Worm (Caenorhabditis elegans): ENCODE data around the gene unc-115.

unc-115 gene

DNA sequence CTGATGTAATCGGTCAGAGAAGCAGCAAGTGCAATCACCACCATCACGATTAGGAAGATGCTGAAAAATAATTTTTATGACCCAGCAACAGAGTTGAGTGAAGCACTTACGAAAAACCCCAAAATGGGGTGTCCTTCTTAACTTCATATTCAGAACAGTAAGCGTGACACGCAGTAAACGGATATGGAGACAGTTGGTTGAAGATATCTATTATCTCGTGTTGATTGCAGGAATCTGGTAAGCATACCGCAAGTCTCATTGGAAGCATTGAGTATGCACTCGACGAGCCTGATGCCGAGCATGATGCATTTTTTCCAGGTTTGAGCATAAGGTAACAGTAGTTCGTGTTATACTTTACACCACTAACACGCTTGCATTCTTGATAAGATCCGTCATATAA lies 5.4 kb upstream of the unc-115 start:
- TF ChIP-seq aly-1 (tag; optimal IDR thresholded peaks at IDR 0.05), result no peak
- TF ChIP-seq hmbx-1 (tag; optimal IDR thresholded peaks at IDR 0.05), result no peak
- no peak for TF ChIP-seq ama-1 (optimal IDR thresholded peaks at IDR 0.05)
- no peak for TF ChIP-seq B0310.2 (tag; optimal IDR thresholded peaks at IDR 0.05)
- no peak for TF ChIP-seq ceh-13 (GFP tag; optimal IDR thresholded peaks at IDR 0.05)
- TF ChIP-seq ceh-36 (tag; optimal IDR thresholded peaks at IDR 0.05), result no peak
- no peak for TF ChIP-seq pes-1 (GFP tag; IDR thresholded peaks at IDR 0.05)
- TF ChIP-seq tra-4 (tag; optimal IDR thresholded peaks at IDR 0.05), result no peak
- no peak for TF ChIP-seq scrt-1 (GFP tag; IDR thresholded peaks at IDR 0.05)
- no peak for TF ChIP-seq hnd-1 (tag; optimal IDR thresholded peaks at IDR 0.05)
- TF ChIP-seq hmg-4 (GFP tag; optimal IDR thresholded peaks at IDR 0.05), result no peak

DNA sequence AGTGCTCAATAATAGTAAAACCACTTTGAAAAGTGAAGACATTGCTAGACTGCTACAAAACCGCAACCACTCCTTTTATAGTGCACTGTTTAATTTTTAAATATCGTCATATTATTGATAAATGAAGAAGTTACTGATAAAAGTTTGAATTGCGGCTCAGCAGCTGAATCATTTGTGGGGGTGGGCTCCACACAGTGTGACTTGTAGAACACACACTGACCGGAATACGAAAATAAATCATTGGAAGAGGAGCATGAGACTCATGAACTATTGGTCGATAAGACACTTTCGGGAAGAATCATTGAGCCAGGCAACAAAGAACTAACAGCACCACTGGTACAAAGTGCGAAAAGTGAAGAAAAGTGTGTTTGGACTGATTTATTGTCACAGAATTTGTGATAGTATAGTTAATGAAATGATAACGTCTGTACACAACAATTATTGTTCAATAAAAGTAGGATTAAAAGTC lies 4.7 kb upstream of the unc-115 start, which contains the start of gene oac-14:
Gene oac-14, minus strand, starts transcription at position 51 of the 469 bp plus-strand sequence.
- TF ChIP-seq B0310.2 (tag; optimal IDR thresholded peaks at IDR 0.05) (no peak), pes-1 (GFP tag; IDR thresholded peaks at IDR 0.05) (no peak), hnd-1 (tag; optimal IDR thresholded peaks at IDR 0.05) (no peak), ceh-36 (tag; optimal IDR thresholded peaks at IDR 0.05) (no peak), hmg-4 (GFP tag; optimal IDR thresholded peaks at IDR 0.05) (no peak), hmbx-1 (tag; optimal IDR thresholded peaks at IDR 0.05) (no peak), sea-1 (GFP tag; conservative IDR thresholded peaks at IDR 0.05) (no peak), tra-4 (tag; optimal IDR thresholded peaks at IDR 0.05) (no peak), scrt-1 (GFP tag; IDR thresholded peaks at IDR 0.05) (no peak), aly-1 (tag; optimal IDR thresholded peaks at IDR 0.05) (no peak), flt-1 (GFP tag; IDR thresholded peaks at IDR 0.05) (no peak), ceh-13 (GFP tag; optimal IDR thresholded peaks at IDR 0.05) (no peak), tbx-11 (GFP tag; IDR thresholded peaks at IDR 0.05) (no peak), F13C5.2 (tag; optimal IDR thresholded peaks at IDR 0.05) (no peak), tbx-37 (GFP tag; conservative IDR thresholded peaks at IDR 0.05) (no peak), ets-7 (tag; optimal IDR thresholded peaks at IDR 0.05) (no peak), ama-1 (optimal IDR thresholded peaks at IDR 0.05) (no peak)

ce11 chrX:10145011-10145410 lies 1.7 kb upstream of the unc-115 start:
- TF ChIP-seq sea-1 (GFP tag; conservative IDR thresholded peaks at IDR 0.05) (0 out of 2 replicates have a peak, but pooled peaks have one; percentile 35), aly-1 (tag; optimal IDR thresholded peaks at IDR 0.05) (no peak), tbx-37 (GFP tag; conservative IDR thresholded peaks at IDR 0.05) (peak; percentile 33; the same call in 1 of the 2 replicates), scrt-1 (GFP tag; IDR thresholded peaks at IDR 0.05) (peak; percentile 60; the same call in 1 of the 2 replicates), hmg-4 (GFP tag; optimal IDR thresholded peaks at IDR 0.05) (peak; percentile 60)

DNA sequence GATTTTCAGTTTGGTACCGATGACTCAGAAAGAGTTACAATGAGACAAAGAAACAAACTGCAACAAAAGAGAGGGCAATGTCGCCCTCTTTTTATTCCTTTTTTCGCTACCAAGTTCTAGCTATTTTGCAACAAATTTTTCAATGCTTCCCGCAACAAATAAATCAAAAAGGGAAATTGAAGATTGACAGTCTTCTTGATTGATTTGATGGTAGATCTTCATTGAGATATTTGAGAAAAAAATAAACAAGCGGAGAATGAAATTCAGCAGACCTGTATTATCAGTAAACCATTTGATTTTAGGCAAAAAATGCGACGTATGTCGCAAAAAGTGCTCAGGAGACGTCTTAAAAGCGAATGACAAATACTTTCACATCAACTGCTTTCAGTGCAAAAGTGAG lies 544 bp downstream of the unc-115 start:
- no peak for TF ChIP-seq tbx-37 (GFP tag; conservative IDR thresholded peaks at IDR 0.05)
- no peak for TF ChIP-seq hmbx-1 (tag; optimal IDR thresholded peaks at IDR 0.05)
- no peak for TF ChIP-seq hnd-1 (tag; optimal IDR thresholded peaks at IDR 0.05)
- TF ChIP-seq tbx-11 (GFP tag; IDR thresholded peaks at IDR 0.05), result no peak
- TF ChIP-seq ets-7 (tag; optimal IDR thresholded peaks at IDR 0.05), result no peak
- TF ChIP-seq sea-1 (GFP tag; conservative IDR thresholded peaks at IDR 0.05), result no peak
- no peak for TF ChIP-seq ceh-36 (tag; optimal IDR thresholded peaks at IDR 0.05)
- TF ChIP-seq F13C5.2 (tag; optimal IDR thresholded peaks at IDR 0.05), result no peak
- no peak for TF ChIP-seq B0310.2 (tag; optimal IDR thresholded peaks at IDR 0.05)
- TF ChIP-seq ama-1 (optimal IDR thresholded peaks at IDR 0.05), result no peak
- TF ChIP-seq aly-1 (tag; optimal IDR thresholded peaks at IDR 0.05), result no peak
- TF ChIP-seq scrt-1 (GFP tag; IDR thresholded peaks at IDR 0.05), result no peak
- TF ChIP-seq ceh-13 (GFP tag; optimal IDR thresholded peaks at IDR 0.05), result no peak
- no peak for TF ChIP-seq hmg-4 (GFP tag; optimal IDR thresholded peaks at IDR 0.05)
- TF ChIP-seq pes-1 (GFP tag; IDR thresholded peaks at IDR 0.05), result no peak
- no peak for TF ChIP-seq tra-4 (tag; optimal IDR thresholded peaks at IDR 0.05)

DNA sequence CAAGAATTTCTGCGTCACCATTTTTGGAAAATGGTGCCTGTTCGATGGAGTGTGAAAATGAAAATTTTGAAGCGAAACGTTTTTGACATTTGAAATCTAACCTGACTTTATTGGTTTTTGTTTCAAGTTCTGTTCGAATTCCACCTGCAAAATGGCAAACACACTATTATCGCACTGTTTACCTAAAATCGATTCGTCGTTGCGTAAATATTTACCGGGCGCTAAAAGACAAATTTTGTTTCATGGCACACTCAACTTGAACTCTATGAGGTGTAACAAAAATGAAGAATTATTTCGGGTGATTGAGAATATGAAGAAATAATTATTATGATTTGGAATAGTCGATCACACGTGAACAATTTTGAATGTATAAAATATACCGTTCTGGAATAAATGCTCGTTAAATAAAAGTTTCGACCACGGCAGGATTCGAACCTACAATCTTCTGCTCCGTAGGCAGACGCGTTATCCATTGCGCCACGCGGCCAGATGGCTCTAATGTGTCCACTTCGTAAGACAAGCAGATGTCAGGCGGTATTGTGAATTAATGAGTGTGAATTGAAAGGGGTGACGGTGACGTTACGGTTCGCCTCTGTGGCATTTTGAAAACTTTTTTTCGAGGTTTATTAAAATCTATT lies 1.7 kb downstream of the unc-115 start:
- TF ChIP-seq tbx-11 (GFP tag; IDR thresholded peaks at IDR 0.05) (peak; percentile 43; the same call in 1 of the 2 replicates), scrt-1 (GFP tag; IDR thresholded peaks at IDR 0.05) (peak; percentile 33; the same call in 1 of the 2 replicates), hmg-4 (GFP tag; optimal IDR thresholded peaks at IDR 0.05) (peak; percentile 41), flt-1 (GFP tag; IDR thresholded peaks at IDR 0.05) (peak; percentile 70), pes-1 (GFP tag; IDR thresholded peaks at IDR 0.05) (peak; percentile 78), B0310.2 (tag; optimal IDR thresholded peaks at IDR 0.05) (no peak), sea-1 (GFP tag; conservative IDR thresholded peaks at IDR 0.05) (peak; percentile 61; the same call in 1 of the 2 replicates), tbx-37 (GFP tag; conservative IDR thresholded peaks at IDR 0.05) (no peak), ceh-36 (tag; optimal IDR thresholded peaks at IDR 0.05) (peak; percentile 34), hnd-1 (tag; optimal IDR thresholded peaks at IDR 0.05) (peak; percentile 7), F13C5.2 (tag; optimal IDR thresholded peaks at IDR 0.05) (no peak)

DNA sequence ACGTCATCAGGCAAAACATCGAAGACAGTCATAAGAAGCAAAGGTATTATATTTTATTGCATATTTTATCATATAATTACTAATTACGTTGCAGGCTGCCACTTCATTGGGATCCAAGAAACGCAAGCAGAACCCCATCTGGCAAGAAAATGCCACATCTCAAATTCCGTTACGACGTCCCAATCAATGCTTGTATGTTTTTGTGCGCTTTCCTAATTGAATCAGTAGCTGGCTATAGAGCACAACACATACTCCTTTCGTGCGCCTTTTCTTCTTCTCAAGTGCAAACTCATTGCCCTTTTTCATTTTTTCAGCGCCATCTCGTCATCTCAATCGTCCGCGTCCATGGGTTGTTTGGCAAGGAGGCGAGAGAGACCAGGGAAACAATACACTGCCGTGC lies 4.2 kb downstream of the unc-115 start:
- no peak for TF ChIP-seq F13C5.2 (tag; optimal IDR thresholded peaks at IDR 0.05)
- no peak for TF ChIP-seq flt-1 (GFP tag; IDR thresholded peaks at IDR 0.05)
- no peak for TF ChIP-seq ama-1 (optimal IDR thresholded peaks at IDR 0.05)
- TF ChIP-seq hmbx-1 (tag; optimal IDR thresholded peaks at IDR 0.05), result no peak
- TF ChIP-seq hmg-4 (GFP tag; optimal IDR thresholded peaks at IDR 0.05), result no peak
- no peak for TF ChIP-seq tbx-11 (GFP tag; IDR thresholded peaks at IDR 0.05)
- TF ChIP-seq ceh-36 (tag; optimal IDR thresholded peaks at IDR 0.05), result no peak
- TF ChIP-seq B0310.2 (tag; optimal IDR thresholded peaks at IDR 0.05), result no peak
- TF ChIP-seq tbx-37 (GFP tag; conservative IDR thresholded peaks at IDR 0.05), result no peak
- no peak for TF ChIP-seq aly-1 (tag; optimal IDR thresholded peaks at IDR 0.05)
- no peak for TF ChIP-seq tra-4 (tag; optimal IDR thresholded peaks at IDR 0.05)
- TF ChIP-seq ets-7 (tag; optimal IDR thresholded peaks at IDR 0.05), result no peak

- TF ChIP-seq aly-1 (tag; optimal IDR thresholded peaks at IDR 0.05) (no peak), pes-1 (GFP tag; IDR thresholded peaks at IDR 0.05) (0 out of 2 replicates have a peak, but pooled peaks have one; percentile 44)
Observed at ce11 chrX:10154317-10154942, 7.7 kb downstream of the unc-115 start, which contains the start of gene F09B9.5. Gene F09B9.5 (plus strand): TSS chrX:10154817.

Measured in whole organism, early embryonic.